Fruit fly (Drosophila melanogaster): ENCODE data around the gene Chsy.

Gene Chsy

dm6 chrX:15599697-15600096, 6.4 kb upstream of the Chsy start (continued):
- TF ChIP-seq CG14965 (GFP tag; optimal IDR thresholded peaks at IDR 0.05; ENCODE audit: borderline replicate concordance) (no peak), Bdp1 (GFP tag; optimal IDR thresholded peaks at IDR 0.05) (no peak), D19A (tag; optimal IDR thresholded peaks at IDR 0.05) (peak; percentile 29), Dek (tag; optimal IDR thresholded peaks at IDR 0.05) (peak; percentile 52), zfh1 (GFP tag; IDR thresholded peaks at IDR 0.05) (peak; percentile 65), oc (tag; optimal IDR thresholded peaks at IDR 0.05) (peak; percentile 5), Deaf1 (tag; optimal IDR thresholded peaks at IDR 0.05) (peak; percentile 15), abd-A (tag; optimal IDR thresholded peaks at IDR 0.05) (no peak), emc (GFP tag; optimal IDR thresholded peaks at IDR 0.05) (peak; percentile 17), MBD-R2 (GFP tag; IDR thresholded peaks at IDR 0.05) (no peak), phol (tag; optimal IDR thresholded peaks at IDR 0.05) (peak; percentile 60), Trl (optimal IDR thresholded peaks at IDR 0.05) (no peak), Trl (GFP tag; optimal IDR thresholded peaks at IDR 0.05) (peak; percentile 50), HLH3B (GFP tag; IDR thresholded peaks at IDR 0.05) (peak; percentile 77), CG9817 (tag; optimal IDR thresholded peaks at IDR 0.05) (peak; percentile 65), zen2 (GFP tag; IDR thresholded peaks at IDR 0.05; ENCODE audit: partially characterized antibody) (no peak), sima (GFP tag; optimal IDR thresholded peaks at IDR 0.05) (no peak), CG1529 (GFP tag; optimal IDR thresholded peaks at IDR 0.05) (peak; percentile 23), CG16815 (GFP tag; optimal IDR thresholded peaks at IDR 0.05) (no peak), Six4 (GFP tag; optimal IDR thresholded peaks at IDR 0.05) (peak; percentile 33), fd3F (GFP tag; optimal IDR thresholded peaks at IDR 0.05) (peak; percentile 33), Hsf (GFP tag; optimal IDR thresholded peaks at IDR 0.05) (peak; percentile 62), HLH54F (GFP tag; optimal IDR thresholded peaks at IDR 0.05) (peak; percentile 31), Opbp (GFP tag; IDR thresholded peaks at IDR 0.05; ENCODE audit: partially characterized antibody) (no peak), Doc2 (GFP tag; IDR thresholded peaks at IDR 0.05) (no peak), CTCF (GFP tag; optimal IDR thresholded peaks at IDR 0.05) (peak; percentile 14), CoRest (tag; optimal IDR thresholded peaks at IDR 0.05) (peak; percentile 66), CG17568 (GFP tag; optimal IDR thresholded peaks at IDR 0.05) (no peak), ind (GFP tag; optimal IDR thresholded peaks at IDR 0.05) (peak; percentile 68), D (optimal IDR thresholded peaks at IDR 0.05) (no peak), D (GFP tag; optimal IDR thresholded peaks at IDR 0.05) (no peak), chm (GFP tag; IDR thresholded peaks at IDR 0.05) (no peak), CG6654 (GFP tag; optimal IDR thresholded peaks at IDR 0.05) (no peak), Atf-2 (GFP tag; optimal IDR thresholded peaks at IDR 0.05) (peak; percentile 32), vvl (GFP tag; IDR thresholded peaks at IDR 0.05) (peak; percentile 71), CG11723 (GFP tag; optimal IDR thresholded peaks at IDR 0.05) (no peak), CG16779 (GFP tag; IDR thresholded peaks at IDR 0.05) (0 out of 2 replicates have a peak, but pooled peaks have one; percentile 46), CG8765 (GFP tag; IDR thresholded peaks at IDR 0.05) (no peak), CG15696 (tag; optimal IDR thresholded peaks at IDR 0.05) (no peak), HmgZ (tag; optimal IDR thresholded peaks at IDR 0.05) (peak; percentile 12), p53 (GFP tag; optimal IDR thresholded peaks at IDR 0.05) (no peak), kni (GFP tag; optimal IDR thresholded peaks at IDR 0.05) (no peak), HLHmδ (GFP tag; optimal IDR thresholded peaks at IDR 0.05) (no peak), CG12769 (tag; optimal IDR thresholded peaks at IDR 0.05) (peak; percentile 77), CG10959 (GFP tag; IDR thresholded peaks at IDR 0.05) (no peak), Dll (GFP tag; IDR thresholded peaks at IDR 0.05; ENCODE audit: partially characterized antibody) (no peak), gfzf (GFP tag; optimal IDR thresholded peaks at IDR 0.05) (no peak), CG5953 (GFP tag; IDR thresholded peaks at IDR 0.05) (no peak), CG10274 (GFP tag; optimal IDR thresholded peaks at IDR 0.05) (no peak), bigmax (GFP tag; optimal IDR thresholded peaks at IDR 0.05) (no peak), pzg (GFP tag; optimal IDR thresholded peaks at IDR 0.05) (no peak), CG3726 (GFP tag; IDR thresholded peaks at IDR 0.05) (no peak; the same call in 2 of the 3 replicates), CG3995 (GFP tag; optimal IDR thresholded peaks at IDR 0.05) (no peak)

Data from whole organism, embryonic.